Fruit fly (Drosophila melanogaster) whole organism, embryonic: ENCODE measurements around the gene Hsp70Aa.
A peak's percentile ranks its signal among the peaks of the same experiment; 100 is the strongest.

Source experiments
- Awh ChIP-seq: fragments of 200-800 bp; sonication (Bioruptor generic); IDR thresholded peaks from 2 replicates; pipeline ENCODE4, ENCODE4 v1.3.6; 2022; ENCODE audit warnings: missing biosample characterization, missing genetic modification characterization
- CG12236 ChIP-seq: fragments of 200-800 bp; sonication (Bioruptor generic); optimal IDR thresholded peaks from 2 replicates; lab custom pipeline; 2016; ENCODE audit warnings: missing biosample characterization, missing genetic modification characterization
- CG12659 ChIP-seq: fragments of 200-800 bp; sonication (Bioruptor generic); optimal IDR thresholded peaks from 3 replicates; lab custom pipeline; 2017; ENCODE audit warnings: mild to moderate bottlenecking, missing biosample characterization, missing genetic modification reagents, missing genetic modification characterization
- CG14441 ChIP-seq: fragments of 200-800 bp; sonication (Bioruptor generic); IDR thresholded peaks from 2 replicates; pipeline ENCODE4 v1.3.6; 2022; ENCODE audit warnings: missing biosample characterization, missing genetic modification characterization
- CG16779 ChIP-seq: fragments of 200-800 bp; sonication (Bioruptor generic); IDR thresholded peaks from 2 replicates; pipeline ENCODE4 v1.3.6; 2022; ENCODE audit warnings: missing biosample characterization, missing genetic modification characterization
- CG16863 ChIP-seq: fragments of 200-800 bp; sonication (Bioruptor generic); optimal IDR thresholded peaks from 3 replicates; lab custom pipeline; 2016; ENCODE audit warnings: missing biosample characterization, missing genetic modification characterization
- CG17328 ChIP-seq: fragments of 200-800 bp; sonication (Bioruptor generic); IDR thresholded peaks from 2 replicates; pipeline ENCODE4 v1.3.6; 2022; ENCODE audit warnings: missing biosample characterization, missing genetic modification characterization
- CG2875 ChIP-seq: fragments of 200-800 bp; sonication (Bioruptor generic); optimal IDR thresholded peaks from 2 replicates; lab custom pipeline; 2017; ENCODE audit warnings: missing biosample characterization, mild to moderate bottlenecking, missing genetic modification characterization, missing genetic modification reagents
- CG2889 ChIP-seq: fragments of 200-800 bp; sonication (Bioruptor generic); IDR thresholded peaks from 3 replicates; pipeline ENCODE4 v1.3.6; 2022; ENCODE audit warnings: missing biosample characterization, missing genetic modification characterization
- CG30403 ChIP-seq: fragments of 200-800 bp; sonication (Bioruptor generic); optimal IDR thresholded peaks from 3 replicates; lab custom pipeline; 2016; ENCODE audit warnings: missing biosample characterization, missing genetic modification characterization
- CG3407 ChIP-seq: fragments of 200-800 bp; sonication (Bioruptor generic); optimal IDR thresholded peaks from 2 replicates; lab custom pipeline; 2018; ENCODE audit warnings: missing biosample characterization, mild to moderate bottlenecking, missing genetic modification characterization
- CG34224 ChIP-seq: fragments of 200-800 bp; sonication (Bioruptor generic); IDR thresholded peaks from 3 replicates; pipeline ENCODE4 v1.3.6; 2022; ENCODE audit warnings: missing biosample characterization, missing genetic modification characterization; ENCODE audit not compliant: partially characterized antibody
- CG3995 ChIP-seq: fragments of 200-800 bp; sonication (Bioruptor generic); optimal IDR thresholded peaks from 3 replicates; lab custom pipeline; 2016; ENCODE audit warnings: missing biosample characterization, missing genetic modification characterization
- CG43689 ChIP-seq: fragments of 200-800 bp; sonication (Bioruptor generic); IDR thresholded peaks from 2 replicates; pipeline ENCODE4 v1.3.6; 2022; ENCODE audit warnings: missing biosample characterization, missing genetic modification characterization
- CG4404 ChIP-seq: fragments of 200-800 bp; sonication (Bioruptor generic); IDR thresholded peaks from 2 replicates; pipeline ENCODE4 v1.3.6; 2022; ENCODE audit warnings: missing biosample characterization, missing genetic modification characterization
- CG4820 ChIP-seq: fragments of 200-800 bp; sonication (Bioruptor generic); optimal IDR thresholded peaks from 3 replicates; lab custom pipeline; 2016; ENCODE audit warnings: missing biosample characterization, missing genetic modification characterization
- CG6791 ChIP-seq: fragments of 200-800 bp; sonication (Bioruptor generic); IDR thresholded peaks from 3 replicates; pipeline ENCODE4 v1.3.6; 2022; ENCODE audit warnings: missing biosample characterization, missing genetic modification characterization; ENCODE audit not compliant: partially characterized antibody
- CG6813 ChIP-seq: fragments of 200-800 bp; sonication (Bioruptor generic); optimal IDR thresholded peaks from 2 replicates; lab custom pipeline; 2017; ENCODE audit warnings: missing biosample characterization, missing genetic modification characterization, mild to moderate bottlenecking, moderate library complexity, missing genetic modification reagents
- CG7839 ChIP-seq: fragments of 200-800 bp; sonication (Bioruptor generic); optimal IDR thresholded peaks from 3 replicates; lab custom pipeline; 2018; ENCODE audit warnings: missing biosample characterization, mild to moderate bottlenecking, missing genetic modification characterization, moderate library complexity
- CG7987 ChIP-seq: fragments of 200-800 bp; sonication (Bioruptor generic); optimal IDR thresholded peaks from 2 replicates; lab custom pipeline; 2018; ENCODE audit warnings: missing biosample characterization, mild to moderate bottlenecking, missing genetic modification characterization, moderate library complexity
- CHES-1-like ChIP-seq: fragments of 200-800 bp; sonication (Bioruptor generic); optimal IDR thresholded peaks from 2 replicates; lab custom pipeline; 2016; ENCODE audit warnings: missing biosample characterization, missing genetic modification characterization
- Ets97D ChIP-seq: fragments of 200-800 bp; sonication (Bioruptor generic); optimal IDR thresholded peaks from 3 replicates; lab custom pipeline; 2016; ENCODE audit warnings: missing biosample characterization, missing genetic modification characterization
- Fer2 ChIP-seq: fragments of 200-800 bp; sonication (Bioruptor generic); optimal IDR thresholded peaks from 2 replicates; lab custom pipeline; 2018; ENCODE audit warnings: missing biosample characterization, mild to moderate bottlenecking, missing genetic modification characterization, moderate library complexity
- HHEX ChIP-seq: fragments of 200-800 bp; sonication (Bioruptor generic); optimal IDR thresholded peaks from 3 replicates; lab custom pipeline; 2017; ENCODE audit warnings: missing biosample characterization, mild to moderate bottlenecking, missing genetic modification characterization, missing genetic modification reagents
- HLH4C ChIP-seq: fragments of 200-800 bp; sonication (Bioruptor generic); IDR thresholded peaks from 3 replicates; pipeline ENCODE4 v1.3.6; 2022; ENCODE audit warnings: missing biosample characterization, missing genetic modification characterization; ENCODE audit not compliant: partially characterized antibody
- Hr39 ChIP-seq: fragments of >200 bp; optimal IDR thresholded peaks from 2 replicates; lab custom pipeline; 2017
- Med ChIP-seq: fragments of 200-800 bp; sonication (Bioruptor generic); peaks from one replicate; lab custom pipeline; 2016; ENCODE audit warnings: missing biosample characterization, missing genetic modification characterization, mild to moderate bottlenecking, inconsistent platforms, moderate library complexity
- NfI ChIP-seq: fragments of 200-800 bp; sonication (Bioruptor generic); optimal IDR thresholded peaks from 3 replicates; lab custom pipeline; 2018; ENCODE audit warnings: missing biosample characterization, mild to moderate bottlenecking, missing genetic modification characterization, moderate library complexity
- Rfx ChIP-seq: fragments of 200-800 bp; sonication (Bioruptor generic); IDR thresholded peaks from 2 replicates; pipeline ENCODE4 v1.3.6; 2022; ENCODE audit warnings: missing biosample characterization, missing genetic modification characterization
- Rx ChIP-seq: fragments of 200-800 bp; sonication (Bioruptor generic); IDR thresholded peaks from 2 replicates; pipeline ENCODE4 v1.3.6; 2022; ENCODE audit warnings: missing biosample characterization, missing genetic modification characterization
- Sin3A ChIP-seq: fragments of >200 bp; optimal IDR thresholded peaks from 2 replicates; lab custom pipeline; 2018
- Stat92E ChIP-seq, 3 experiments: fragments of >200 bp in 2 of 3; fragments of 200-800 bp in 1 of 3; sonication (Bioruptor generic) in 1 of 3; optimal IDR thresholded peaks; 2 replicates each; lab custom pipeline; 2017 to 2019; ENCODE audit warnings: missing biosample characterization in 3 of 3, missing genetic modification characterization in 3 of 3, mild to moderate bottlenecking in 1 of 3, moderate library complexity in 1 of 3
- Usf ChIP-seq: fragments of 200-800 bp; sonication (Bioruptor generic); optimal IDR thresholded peaks from 2 replicates; lab custom pipeline; 2017; ENCODE audit warnings: missing genotype, missing biosample characterization, missing genetic modification characterization
- Xrp1 ChIP-seq: fragments of 200-800 bp; sonication (Bioruptor generic); IDR thresholded peaks from 2 replicates; pipeline ENCODE4 v1.3.6; 2022; ENCODE audit warnings: missing biosample characterization, missing genetic modification characterization
- bsh ChIP-seq, 2 experiments: fragments of 200-800 bp; sonication (Bioruptor generic); optimal IDR thresholded peaks; 2 replicates each; lab custom pipeline; 2017 to 2018; ENCODE audit warnings: mild to moderate bottlenecking in 2 of 2, missing biosample characterization in 2 of 2, missing genetic modification characterization in 2 of 2, moderate library complexity in 1 of 2
- crol ChIP-seq: fragments of 200-800 bp; sonication (Bioruptor generic); IDR thresholded peaks from 2 replicates; pipeline ENCODE4 v1.3.6; 2022; ENCODE audit warnings: missing biosample characterization, missing genetic modification characterization
- dati ChIP-seq: fragments of 200-800 bp; sonication (Bioruptor generic); IDR thresholded peaks from 2 replicates; pipeline ENCODE4 v1.3.6; 2022; ENCODE audit warnings: missing biosample characterization, missing genetic modification characterization
- dmrt11E ChIP-seq: fragments of 200-800 bp; sonication (Bioruptor generic); optimal IDR thresholded peaks from 3 replicates; lab custom pipeline; 2018; ENCODE audit warnings: missing biosample characterization, mild to moderate bottlenecking, missing genetic modification characterization, moderate library complexity
- ewg ChIP-seq: fragments of 200-800 bp; sonication (Bioruptor generic); optimal IDR thresholded peaks from 3 replicates; lab custom pipeline; 2017; ENCODE audit warnings: mild to moderate bottlenecking, missing biosample characterization, missing genetic modification reagents, missing genetic modification characterization
- h ChIP-seq: fragments of >200 bp; optimal IDR thresholded peaks from 2 replicates; lab custom pipeline; 2017
- hth ChIP-seq: fragments of >200 bp; optimal IDR thresholded peaks from 2 replicates; lab custom pipeline; 2017; ENCODE audit warnings: inconsistent platforms
- maf-S ChIP-seq: fragments of 200-800 bp; sonication (Bioruptor generic); optimal IDR thresholded peaks from 2 replicates; lab custom pipeline; 2016; ENCODE audit warnings: missing biosample characterization, missing genetic modification characterization
- otp ChIP-seq: fragments of 200-800 bp; sonication (Bioruptor generic); IDR thresholded peaks from 3 replicates; pipeline ENCODE4, ENCODE4 v1.3.6; 2022; ENCODE audit warnings: missing biosample characterization, missing genetic modification characterization
- pita ChIP-seq: fragments of 200-800 bp; sonication (Bioruptor generic); optimal IDR thresholded peaks from 2 replicates; lab custom pipeline; 2017; ENCODE audit warnings: missing biosample characterization, mild to moderate bottlenecking, missing genetic modification characterization
- sens ChIP-seq: fragments of 200-800 bp; sonication (Bioruptor generic); peaks from one replicate; lab custom pipeline; 2016; ENCODE audit warnings: missing biosample characterization, missing genetic modification characterization
- sim ChIP-seq: fragments of 200-800 bp; sonication (Bioruptor generic); IDR thresholded peaks from 2 replicates; pipeline ENCODE4 v1.3.6; 2022; ENCODE audit warnings: missing biosample characterization, missing genetic modification characterization
- sna ChIP-seq: fragments of 200-800 bp; sonication (Bioruptor generic); IDR thresholded peaks from 2 replicates; pipeline ENCODE4 v1.3.6; 2022; ENCODE audit warnings: missing biosample characterization, missing genetic modification characterization; ENCODE audit not compliant: partially characterized antibody
- tin ChIP-seq: fragments of 200-800 bp; sonication (Bioruptor generic); optimal IDR thresholded peaks from 3 replicates; lab custom pipeline; 2016; ENCODE audit warnings: missing biosample characterization, missing genetic modification characterization
- unpg ChIP-seq: fragments of 200-800 bp; sonication (Bioruptor generic); optimal IDR thresholded peaks from 3 replicates; lab custom pipeline; 2018; ENCODE audit warnings: missing biosample characterization, mild to moderate bottlenecking, missing genetic modification characterization, moderate library complexity
- vvl ChIP-seq: fragments of 200-800 bp; sonication (Bioruptor generic); IDR thresholded peaks from 2 replicates; pipeline ENCODE4 v1.3.6; 2022; ENCODE audit warnings: missing biosample characterization, missing genetic modification characterization
- wdn ChIP-seq: fragments of 200-800 bp; sonication (Bioruptor generic); IDR thresholded peaks from 2 replicates; pipeline ENCODE4 v1.3.6; 2022; ENCODE audit warnings: missing biosample characterization, missing genetic modification characterization

The Hsp70Aa gene

DNA sequence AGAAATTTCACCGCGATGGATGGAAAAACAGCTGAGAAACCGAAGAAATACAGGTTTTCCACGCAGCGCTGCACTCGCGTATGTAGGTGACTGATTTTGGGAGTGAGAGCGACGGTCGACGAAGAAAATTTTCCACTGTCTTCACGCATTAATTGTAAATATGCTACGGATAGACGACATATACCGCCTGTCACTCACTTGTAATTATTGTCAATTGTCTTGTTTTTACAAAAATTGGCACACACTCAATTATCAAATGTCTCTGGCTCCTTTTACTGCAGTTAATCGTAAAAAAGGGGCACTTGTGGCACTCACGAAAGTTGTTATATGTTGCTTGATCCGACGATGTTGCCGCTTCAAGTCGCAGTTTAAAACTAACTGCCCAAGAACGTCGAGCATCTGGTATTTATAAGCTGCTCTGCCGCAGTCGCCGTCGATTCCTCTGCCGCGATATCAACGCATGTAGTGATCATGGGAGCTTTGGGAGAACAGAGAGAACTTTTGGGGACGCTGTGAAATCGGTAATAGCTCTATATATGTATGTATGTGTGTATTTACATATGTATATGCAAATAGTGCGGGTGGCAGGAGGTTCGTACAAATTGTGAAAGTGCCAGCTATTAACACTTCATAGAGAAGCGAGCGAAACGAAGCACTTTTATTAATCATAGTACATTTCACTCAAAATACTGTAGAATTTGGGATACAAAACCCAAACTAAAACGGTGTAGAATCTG lies 36.8 kb upstream of the Hsp70Aa start, which contains the start of gene mfas (continued):
- TF ChIP-seq Awh (GFP tag; lab: Robert Waterston, UW) (0 out of 2 replicates have a peak, but pooled peaks have one; percentile 31), CG34224 (no peak; the same call in 2 of the 3 replicates), Fer2 (tag; lab: Kevin White, UChicago) (no peak), CG3995 (GFP tag; lab: Kevin White, UChicago) (peak; percentile 1), HHEX (GFP tag; lab: Kevin White, UChicago) (peak; percentile 17), CG3407 (peak; percentile 23), Usf (GFP tag; lab: Kevin White, UChicago) (no peak), hth (lab: Kevin White, UChicago) (no peak), CG2875 (GFP tag; lab: Kevin White, UChicago) (peak; percentile 43), CG17328 (GFP tag; lab: Robert Waterston, UW) (no peak), CG12236 (GFP tag; lab: Kevin White, UChicago) (no peak), CG43689 (GFP tag; lab: Robert Waterston, UW) (no peak), CG4820 (GFP tag; lab: Kevin White, UChicago) (no peak), CHES-1-like (GFP tag; lab: Kevin White, UChicago) (peak; percentile 6), dati (GFP tag; lab: Robert Waterston, UW) (no peak), bsh (GFP tag; optimal IDR thresholded peaks at IDR 0.05; lab: Kevin White, UChicago) (peak in 1 of 2 experiments; percentile 52), Ets97D (no peak), dmrt11E (no peak), CG6791 (GFP tag; lab: Robert Waterston, UW) (peak; percentile 34; the same call in 1 of the 3 replicates), HLH4C (peak; percentile 36; the same call in 1 of the 3 replicates), unpg (GFP tag; lab: Kevin White, UChicago) (peak; percentile 25), ewg (GFP tag; lab: Kevin White, UChicago) (no peak), Med (GFP tag; lab: Kevin White, UChicago) (peak; percentile 84), tin (GFP tag; lab: Kevin White, UChicago) (no peak), h (no peak), CG14441 (GFP tag; lab: Robert Waterston, UW) (no peak), CG16779 (GFP tag; lab: Robert Waterston, UW) (no peak), NfI (no peak), Rfx (GFP tag; lab: Robert Waterston, UW) (no peak), CG2889 (GFP tag; lab: Robert Waterston, UW) (no peak), CG7839 (tag; lab: Kevin White, UChicago) (no peak), Hr39 (lab: Kevin White, UChicago) (no peak), pita (GFP tag; lab: Kevin White, UChicago) (no peak), CG30403 (GFP tag; lab: Kevin White, UChicago) (no peak), sens (GFP tag; lab: Kevin White, UChicago) (peak; percentile 66), Stat92E (GFP tag; optimal IDR thresholded peaks at IDR 0.05; lab: Kevin White, UChicago) (no peak), CG16863 (GFP tag; lab: Kevin White, UChicago) (no peak), CG4404 (no peak), CG6813 (GFP tag; lab: Kevin White, UChicago) (peak; percentile 54), sna (GFP tag; lab: Robert Waterston, UW) (no peak), sim (GFP tag; lab: Robert Waterston, UW) (no peak), Sin3A (no peak), crol (GFP tag; lab: Robert Waterston, UW) (no peak), wdn (no peak), CG7987 (peak; percentile 27), maf-S (GFP tag; lab: Kevin White, UChicago) (no peak), Rx (GFP tag; lab: Robert Waterston, UW) (no peak), Xrp1 (GFP tag; lab: Robert Waterston, UW) (peak; percentile 16), vvl (GFP tag; lab: Robert Waterston, UW) (peak; percentile 80), CG12659 (GFP tag; lab: Kevin White, UChicago) (no peak), otp (GFP tag; lab: Robert Waterston, UW) (0 out of 3 replicates have a peak, but pooled peaks have one; percentile 27)
